Fruit fly (Drosophila melanogaster) whole organism, adult: ENCODE data around the gene CG13068.

Experiments used
- CG11617 ChIP-seq: fragments of 200-800 bp; sonication (Bioruptor generic); optimal IDR thresholded peaks from 2 replicates; lab custom pipeline; 2017; ENCODE audit warnings: mild to moderate bottlenecking, missing biosample characterization, missing genetic modification reagents, missing genetic modification characterization
- CG12768 ChIP-seq: fragments of 200-800 bp; sonication (Bioruptor generic); optimal IDR thresholded peaks from 2 replicates; lab custom pipeline; 2017; ENCODE audit warnings: missing biosample characterization, missing genetic modification characterization, mild to moderate bottlenecking, moderate library complexity, missing genetic modification reagents
- CG14711 ChIP-seq: fragments of 200-800 bp; sonication (Bioruptor generic); optimal IDR thresholded peaks from 2 replicates; lab custom pipeline; 2018; ENCODE audit warnings: missing biosample characterization, mild to moderate bottlenecking, missing genetic modification characterization, moderate library complexity
- CG1620 ChIP-seq: fragments of 200-800 bp; sonication (Bioruptor generic); optimal IDR thresholded peaks from 2 replicates; lab custom pipeline; 2016; ENCODE audit warnings: missing biosample characterization, missing genetic modification characterization
- CG33017 ChIP-seq: fragments of 200-800 bp; sonication (Bioruptor generic); optimal IDR thresholded peaks from 2 replicates; lab custom pipeline; 2018; ENCODE audit warnings: missing biosample characterization, mild to moderate bottlenecking, missing genetic modification characterization, moderate library complexity
- CG5204 ChIP-seq: fragments of 200-800 bp; sonication (Bioruptor generic); optimal IDR thresholded peaks from 2 replicates; lab custom pipeline; 2016; ENCODE audit warnings: missing biosample characterization, missing genetic modification characterization
- CG7045 ChIP-seq: fragments of 200-800 bp; sonication (Bioruptor generic); optimal IDR thresholded peaks from 2 replicates; lab custom pipeline; 2017; ENCODE audit warnings: missing biosample characterization, mild to moderate bottlenecking, missing genetic modification characterization
- CG7101 ChIP-seq: fragments of 200-800 bp; sonication (Bioruptor generic); optimal IDR thresholded peaks from 2 replicates; lab custom pipeline; 2018; ENCODE audit warnings: missing biosample characterization, mild to moderate bottlenecking, missing genetic modification characterization, moderate library complexity
- Clk ChIP-seq: fragments of 200-800 bp; sonication (Bioruptor generic); optimal IDR thresholded peaks from 2 replicates; lab custom pipeline; 2017; ENCODE audit warnings: missing biosample characterization, missing genetic modification characterization
- Crg-1 ChIP-seq: fragments of 200-800 bp; sonication (Bioruptor generic); optimal IDR thresholded peaks from 2 replicates; lab custom pipeline; 2016; ENCODE audit warnings: missing biosample characterization, missing genetic modification characterization
- Hr96 ChIP-seq: fragments of 200-800 bp; sonication (Bioruptor generic); optimal IDR thresholded peaks from 2 replicates; lab custom pipeline; 2016; ENCODE audit warnings: missing biosample characterization, missing genetic modification characterization
- Mnt ChIP-seq: fragments of 200-800 bp; sonication (Bioruptor generic); optimal IDR thresholded peaks from 2 replicates; lab custom pipeline; 2016; ENCODE audit warnings: missing biosample characterization, mild to moderate bottlenecking, missing genetic modification characterization
- bab1 ChIP-seq: fragments of 200-800 bp; sonication (Bioruptor generic); optimal IDR thresholded peaks from 3 replicates; lab custom pipeline; 2019; ENCODE audit warnings: missing biosample characterization, mild to moderate bottlenecking, missing genetic modification characterization, moderate library complexity
- cic ChIP-seq: fragments of 200-800 bp; sonication (Bioruptor generic); optimal IDR thresholded peaks from 2 replicates; lab custom pipeline; 2017; ENCODE audit warnings: missing biosample characterization, mild to moderate bottlenecking, missing genetic modification characterization, moderate library complexity
- cnc ChIP-seq, 2 experiments: fragments of >200 bp; optimal IDR thresholded peaks; 2 replicates each; lab custom pipeline; 2017
- kay ChIP-seq: fragments of 200-800 bp; sonication (Bioruptor generic); peaks from one replicate; lab custom pipeline; 2016; ENCODE audit warnings: missing biosample characterization, missing genetic modification characterization, borderline replicate concordance
- ovo ChIP-seq: fragments of 200-800 bp; sonication (Bioruptor generic); optimal IDR thresholded peaks from 2 replicates; lab custom pipeline; 2016; ENCODE audit warnings: missing biosample characterization, missing genetic modification characterization
- pad ChIP-seq: fragments of 200-800 bp; sonication (Bioruptor generic); optimal IDR thresholded peaks from 3 replicates; lab custom pipeline; 2017; ENCODE audit warnings: missing biosample characterization, missing genetic modification characterization, mild to moderate bottlenecking, moderate library complexity, missing genetic modification reagents
- tj ChIP-seq: fragments of 200-800 bp; sonication (Bioruptor generic); optimal IDR thresholded peaks from 3 replicates; lab custom pipeline; 2017; ENCODE audit warnings: missing biosample characterization, mild to moderate bottlenecking, missing genetic modification characterization, moderate library complexity
- toe ChIP-seq: fragments of 200-800 bp; sonication (Bioruptor generic); optimal IDR thresholded peaks from 2 replicates; lab custom pipeline; 2016; ENCODE audit warnings: missing biosample characterization, missing genetic modification characterization

CG13068 gene

dm6 chr3L:16269092-16269491 lies at the start of gene CG13068:
TSS of gene CG13068 (plus strand) at chr3L:16269392.
- TF ChIP-seq Hr96 (GFP tag; lab: Kevin White, UChicago) (no peak), tj (GFP tag; lab: Kevin White, UChicago) (no peak), CG33017 (tag; lab: Kevin White, UChicago) (no peak), CG11617 (no peak), CG12768 (GFP tag; lab: Kevin White, UChicago) (no peak), cnc (optimal IDR thresholded peaks at IDR 0.05; lab: Kevin White, UChicago) (no peak), CG14711 (tag; lab: Kevin White, UChicago) (no peak), cic (GFP tag; lab: Kevin White, UChicago) (no peak), Crg-1 (GFP tag; lab: Kevin White, UChicago) (no peak), pad (GFP tag; lab: Kevin White, UChicago) (no peak), CG7101 (no peak), ovo (GFP tag; lab: Kevin White, UChicago) (no peak), bab1 (GFP tag; lab: Kevin White, UChicago) (no peak), Mnt (GFP tag; lab: Kevin White, UChicago) (no peak), kay (GFP tag; lab: Kevin White, UChicago) (no peak), toe (GFP tag; lab: Kevin White, UChicago) (no peak)

DNA sequence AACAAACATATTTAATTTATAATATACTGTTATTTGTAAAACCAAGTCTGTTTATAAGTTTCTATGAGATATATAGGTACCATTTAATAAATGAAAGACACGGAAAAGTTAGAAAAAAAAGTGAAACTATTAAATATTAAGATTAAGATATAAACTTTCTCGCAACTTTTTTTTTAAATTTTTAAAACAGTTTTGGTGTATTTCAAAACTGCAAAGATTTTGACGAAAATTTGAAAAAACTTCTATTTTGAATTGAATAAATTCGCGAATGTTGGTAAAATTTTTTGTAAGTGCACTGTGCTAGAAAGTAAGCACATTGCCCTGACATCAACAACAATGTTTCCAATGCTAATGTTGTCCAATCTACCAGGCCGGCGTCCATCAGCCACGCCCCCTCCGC lies 47.9 kb upstream of the CG13068 start:
- TF ChIP-seq CG5204 (GFP tag; lab: Kevin White, UChicago) (no peak), CG7045 (GFP tag; lab: Kevin White, UChicago) (no peak), Clk (GFP tag; lab: Kevin White, UChicago) (no peak), tj (GFP tag; lab: Kevin White, UChicago) (no peak), Hr96 (GFP tag; lab: Kevin White, UChicago) (no peak), toe (GFP tag; lab: Kevin White, UChicago) (no peak), kay (GFP tag; lab: Kevin White, UChicago) (no peak), CG1620 (GFP tag; lab: Kevin White, UChicago) (no peak), CG12768 (GFP tag; lab: Kevin White, UChicago) (no peak), CG7101 (no peak), cic (GFP tag; lab: Kevin White, UChicago) (no peak), ovo (GFP tag; lab: Kevin White, UChicago) (no peak), cnc (optimal IDR thresholded peaks at IDR 0.05; lab: Kevin White, UChicago) (no peak)

- TF ChIP-seq CG12768 (GFP tag; lab: Kevin White, UChicago): no peak
- no peak for TF ChIP-seq CG14711 (tag; lab: Kevin White, UChicago)
- TF ChIP-seq CG7045 (GFP tag; lab: Kevin White, UChicago): no peak
- TF ChIP-seq CG1620 (GFP tag; lab: Kevin White, UChicago): no peak
- TF ChIP-seq Hr96 (GFP tag; lab: Kevin White, UChicago): no peak
- no peak for TF ChIP-seq tj (GFP tag; lab: Kevin White, UChicago)
- TF ChIP-seq CG5204 (GFP tag; lab: Kevin White, UChicago): no peak
- no peak for TF ChIP-seq ovo (GFP tag; lab: Kevin White, UChicago)
- no peak for TF ChIP-seq CG33017 (tag; lab: Kevin White, UChicago)
- no peak for TF ChIP-seq cnc (optimal IDR thresholded peaks at IDR 0.05; lab: Kevin White, UChicago)
- TF ChIP-seq Mnt (GFP tag; lab: Kevin White, UChicago): no peak
- TF ChIP-seq Crg-1 (GFP tag; lab: Kevin White, UChicago): no peak
- no peak for TF ChIP-seq pad (GFP tag; lab: Kevin White, UChicago)
- no peak for TF ChIP-seq Clk (GFP tag; lab: Kevin White, UChicago)
- no peak for TF ChIP-seq bab1 (GFP tag; lab: Kevin White, UChicago)
- TF ChIP-seq kay (GFP tag; lab: Kevin White, UChicago): no peak
- no peak for TF ChIP-seq CG11617
Observed at dm6 chr3L:16221800-16222199, 47.4 kb upstream of the CG13068 start.

DNA sequence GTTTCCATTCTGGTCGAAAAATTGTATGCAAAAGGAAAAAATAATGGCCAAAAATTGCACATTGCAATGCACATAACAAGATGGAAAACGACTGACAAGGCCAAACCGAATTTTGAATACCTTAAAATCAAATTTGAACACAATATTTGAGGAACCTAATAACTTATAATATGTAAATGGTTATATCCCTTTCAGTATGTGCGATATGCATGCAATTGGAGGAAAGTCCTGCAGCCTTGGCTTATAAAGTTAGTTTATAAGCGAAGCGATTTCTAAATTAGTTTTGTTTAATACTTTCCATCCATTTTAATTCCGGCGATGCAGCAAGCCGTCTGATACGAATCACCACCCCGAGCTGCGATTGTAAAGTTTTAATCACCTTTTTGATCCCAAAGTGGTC lies 44.0 kb upstream of the CG13068 start:
- no peak for TF ChIP-seq cnc (optimal IDR thresholded peaks at IDR 0.05; lab: Kevin White, UChicago)
- no peak for TF ChIP-seq Mnt (GFP tag; lab: Kevin White, UChicago)
- TF ChIP-seq CG12768 (GFP tag; lab: Kevin White, UChicago): no peak
- no peak for TF ChIP-seq CG7045 (GFP tag; lab: Kevin White, UChicago)
- no peak for TF ChIP-seq cic (GFP tag; lab: Kevin White, UChicago)
- no peak for TF ChIP-seq ovo (GFP tag; lab: Kevin White, UChicago)
- TF ChIP-seq Hr96 (GFP tag; lab: Kevin White, UChicago): no peak
- TF ChIP-seq bab1 (GFP tag; lab: Kevin White, UChicago): no peak
- TF ChIP-seq CG14711 (tag; lab: Kevin White, UChicago): no peak
- TF ChIP-seq pad (GFP tag; lab: Kevin White, UChicago): no peak
- no peak for TF ChIP-seq CG1620 (GFP tag; lab: Kevin White, UChicago)
- TF ChIP-seq CG33017 (tag; lab: Kevin White, UChicago): no peak
- no peak for TF ChIP-seq toe (GFP tag; lab: Kevin White, UChicago)
- TF ChIP-seq kay (GFP tag; lab: Kevin White, UChicago): no peak
- TF ChIP-seq Crg-1 (GFP tag; lab: Kevin White, UChicago): no peak
- TF ChIP-seq CG7101: no peak
- no peak for TF ChIP-seq Clk (GFP tag; lab: Kevin White, UChicago)
- TF ChIP-seq tj (GFP tag; lab: Kevin White, UChicago): no peak

- TF ChIP-seq CG14711 (tag; lab: Kevin White, UChicago): peak; percentile 89
- peak; percentile 36 for TF ChIP-seq Clk (GFP tag; lab: Kevin White, UChicago)
- peak; percentile 54 for TF ChIP-seq tj (GFP tag; lab: Kevin White, UChicago)
- TF ChIP-seq kay (GFP tag; lab: Kevin White, UChicago): peak; percentile 13
- TF ChIP-seq CG12768 (GFP tag; lab: Kevin White, UChicago): peak; percentile 76
- peak; percentile 58 for TF ChIP-seq pad (GFP tag; lab: Kevin White, UChicago)
- peak; percentile 98 for TF ChIP-seq Mnt (GFP tag; lab: Kevin White, UChicago)
- peak; percentile 92 for TF ChIP-seq CG33017 (tag; lab: Kevin White, UChicago)
- peak; percentile 85 for TF ChIP-seq Crg-1 (GFP tag; lab: Kevin White, UChicago)
- TF ChIP-seq CG7045 (GFP tag; lab: Kevin White, UChicago): peak; percentile 86
- TF ChIP-seq CG5204 (GFP tag; lab: Kevin White, UChicago): peak; percentile 62
- TF ChIP-seq cnc (optimal IDR thresholded peaks at IDR 0.05; lab: Kevin White, UChicago): no peak
- TF ChIP-seq CG1620 (GFP tag; lab: Kevin White, UChicago): peak; percentile 69
- TF ChIP-seq cic (GFP tag; lab: Kevin White, UChicago): peak; percentile 43
- peak; percentile 81 for TF ChIP-seq CG11617
- TF ChIP-seq CG7101: peak; percentile 93
- TF ChIP-seq bab1 (GFP tag; lab: Kevin White, UChicago): peak; percentile 75
- TF ChIP-seq Hr96 (GFP tag; lab: Kevin White, UChicago): no peak
- peak; percentile 70 for TF ChIP-seq toe (GFP tag; lab: Kevin White, UChicago)
- peak; percentile 52 for TF ChIP-seq ovo (GFP tag; lab: Kevin White, UChicago)
Observed at dm6 chr3L:16228659-16229205, 40.5 kb upstream of the CG13068 start, which contains the start of gene Tmx3. TSS of gene Tmx3 (plus strand) at chr3L:16229100.
